Worm (Caenorhabditis elegans) whole organism, L2 larva: ENCODE data around the gene cpf-2.

Experiments used
- gmeb-1 ChIP-seq: fragments of 150-350 bp; optimal IDR thresholded peaks from 2 replicates; lab custom pipeline; 2014; ENCODE audit warnings: missing biosample characterization, missing genetic modification characterization
- nhr-25 ChIP-seq: fragments of 150-350 bp; sonication (generic microtip); optimal IDR thresholded peaks from 3 replicates; lab custom pipeline; 2014; ENCODE audit warnings: missing biosample characterization, missing genetic modification characterization
- unc-39 ChIP-seq: fragments of 150-350 bp; optimal IDR thresholded peaks from 2 replicates; lab custom pipeline; 2014; ENCODE audit warnings: missing biosample characterization, missing genetic modification characterization
- zag-1 ChIP-seq: fragments of 150-350 bp; optimal IDR thresholded peaks from 2 replicates; lab custom pipeline; 2014; ENCODE audit warnings: missing biosample characterization, missing genetic modification characterization
- ztf-11 ChIP-seq: sonication (generic microtip); optimal IDR thresholded peaks from 2 replicates; lab custom pipeline; 2017; ENCODE audit warnings: missing biosample characterization, missing genetic modification characterization

Gene cpf-2

DNA sequence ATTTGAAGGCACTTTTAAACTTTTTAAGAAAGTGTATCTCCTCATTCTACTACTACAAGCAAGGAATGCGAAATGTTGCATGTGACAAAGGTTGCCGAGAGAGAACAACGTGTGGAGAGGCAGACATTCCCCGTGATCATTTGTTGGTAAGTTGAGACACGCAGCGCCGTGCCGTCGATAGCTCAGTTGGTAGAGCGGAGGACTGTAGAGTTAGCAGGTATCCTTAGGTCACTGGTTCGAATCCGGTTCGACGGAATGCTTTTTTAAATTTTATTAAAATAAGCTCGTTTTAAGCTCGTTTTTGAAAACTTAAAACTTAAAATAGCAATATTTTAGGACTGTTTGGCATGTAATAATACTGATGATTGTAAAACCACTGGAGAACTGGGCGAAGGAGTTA, 44.3 kb downstream of the cpf-2 start:
- TF ChIP-seq gmeb-1 (tag; lab: Kevin White, UChicago) (peak; percentile 39), unc-39 (tag; lab: Kevin White, UChicago) (no peak), nhr-25 (peak; percentile 2)
- TF ChIP-seq, all 48 proteins: peak for 2

DNA sequence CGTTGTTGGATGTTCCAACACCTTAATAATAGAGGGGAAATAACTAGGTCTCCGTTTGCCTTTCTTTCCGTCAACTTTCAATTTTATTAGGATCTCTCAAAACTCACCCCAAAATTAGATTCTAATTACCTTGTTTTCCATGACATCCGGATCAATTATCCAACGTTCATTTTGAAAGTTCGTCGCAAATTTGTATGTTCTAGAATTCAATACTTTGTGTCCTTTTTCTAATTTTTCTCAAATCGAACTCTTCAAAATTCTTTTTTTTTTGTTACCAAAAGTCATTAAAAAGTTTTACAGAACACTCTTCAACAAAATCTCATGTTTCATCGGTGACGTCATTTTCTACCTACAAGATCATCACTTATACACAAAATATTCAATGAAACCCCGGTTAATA, 45.9 kb downstream of the cpf-2 start, which contains the start of gene Y43F4A.1:
Gene Y43F4A.1 (plus strand): TSS at position 301 of the 400 bp plus-strand sequence.
- no peak for TF ChIP-seq zag-1
- no peak for TF ChIP-seq ztf-11 (tag; lab: Kevin White, UChicago)
